Fruit fly (Drosophila melanogaster): ENCODE data around the gene Spn.

Spn gene

dm6 chr3L:2554118-2554814 is at the start of gene Spn:
Spn (minus strand) TSS chr3L:2554292.
- no peak for TF ChIP-seq noc (tag; optimal IDR thresholded peaks at IDR 0.05)

DNA sequence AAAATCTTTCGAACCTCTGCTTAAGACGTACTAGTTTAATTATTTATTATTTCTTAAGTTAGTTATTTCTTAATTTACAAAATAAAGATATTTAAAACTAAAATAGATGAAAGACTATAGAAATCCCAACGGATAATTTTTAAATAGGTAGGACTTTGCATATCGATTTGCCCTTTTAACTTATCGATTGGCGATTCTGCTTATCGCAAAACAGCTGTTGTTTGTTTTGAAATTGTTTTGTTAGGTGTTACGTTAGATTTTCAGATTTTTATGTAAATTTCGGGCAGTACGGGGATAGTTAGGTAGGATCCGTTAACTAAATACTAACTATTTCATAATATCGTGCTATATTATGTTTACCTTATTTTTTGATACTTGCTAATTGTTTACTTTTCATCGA is 46.1 kb upstream of the Spn start, which contains the start of gene CG16986:
Gene CG16986, plus strand, starts transcription at position 188 of the 400 bp plus-strand sequence.
- no peak for TF ChIP-seq noc (tag; optimal IDR thresholded peaks at IDR 0.05)

dm6 chr3L:2599214-2599730 is 45.2 kb upstream of the Spn start, which contains the start of the genes CG16985 and CG12182:
CG16985 (plus strand) TSS chr3L:2599297.
CG12182 (minus strand) TSS chr3L:2599579.
- no peak for TF ChIP-seq noc (tag; optimal IDR thresholded peaks at IDR 0.05)

DNA sequence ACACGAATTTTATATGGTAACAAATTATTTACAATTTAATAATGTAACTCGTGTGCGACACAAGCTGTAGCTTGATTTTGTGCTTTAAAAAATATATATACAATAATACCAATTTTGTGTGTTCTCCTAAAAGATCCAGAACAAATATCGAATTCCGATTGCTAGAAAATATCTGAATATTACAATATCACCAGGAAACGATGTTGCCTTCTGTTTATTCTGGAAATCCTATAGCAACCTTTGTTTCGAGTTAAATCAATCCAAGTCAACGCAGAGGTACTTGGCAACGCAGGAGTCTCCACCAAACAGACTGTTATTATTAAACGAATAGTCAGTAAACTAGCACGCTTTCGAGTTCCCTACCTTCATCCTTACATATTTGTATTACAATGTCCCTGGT is 41.4 kb upstream of the Spn start, which contains the start of gene CG16984:
Gene CG16984, plus strand, starts transcription at position 301 of the 400 bp plus-strand sequence.
- TF ChIP-seq noc (tag; optimal IDR thresholded peaks at IDR 0.05) = no peak

DNA sequence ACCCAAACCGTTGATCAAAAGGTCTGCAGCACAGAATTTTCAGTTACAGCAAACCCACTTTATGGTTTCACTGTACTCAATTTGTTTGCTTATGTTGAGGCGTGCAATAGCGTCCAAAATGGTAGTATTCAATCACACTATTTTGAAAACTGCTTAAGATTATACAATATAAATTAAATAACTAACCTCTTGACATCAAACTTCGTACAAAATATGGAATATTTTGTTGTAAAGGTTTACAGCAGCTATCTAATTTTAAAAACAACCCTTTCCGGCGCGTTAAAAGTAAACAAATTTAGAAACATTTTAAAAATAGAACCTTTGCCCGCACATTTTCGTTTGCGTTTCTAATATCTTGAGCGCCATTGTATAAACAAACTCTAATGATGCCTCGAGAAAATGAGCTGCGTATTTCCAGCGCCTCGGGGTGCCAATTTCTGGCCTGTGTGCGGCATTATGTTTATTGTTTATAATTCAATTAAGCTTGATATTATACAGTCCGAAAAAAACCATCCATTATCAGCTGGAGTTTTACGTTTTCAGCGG is 36.7 kb upstream of the Spn start:
- no peak for TF ChIP-seq noc (tag; optimal IDR thresholded peaks at IDR 0.05)

DNA sequence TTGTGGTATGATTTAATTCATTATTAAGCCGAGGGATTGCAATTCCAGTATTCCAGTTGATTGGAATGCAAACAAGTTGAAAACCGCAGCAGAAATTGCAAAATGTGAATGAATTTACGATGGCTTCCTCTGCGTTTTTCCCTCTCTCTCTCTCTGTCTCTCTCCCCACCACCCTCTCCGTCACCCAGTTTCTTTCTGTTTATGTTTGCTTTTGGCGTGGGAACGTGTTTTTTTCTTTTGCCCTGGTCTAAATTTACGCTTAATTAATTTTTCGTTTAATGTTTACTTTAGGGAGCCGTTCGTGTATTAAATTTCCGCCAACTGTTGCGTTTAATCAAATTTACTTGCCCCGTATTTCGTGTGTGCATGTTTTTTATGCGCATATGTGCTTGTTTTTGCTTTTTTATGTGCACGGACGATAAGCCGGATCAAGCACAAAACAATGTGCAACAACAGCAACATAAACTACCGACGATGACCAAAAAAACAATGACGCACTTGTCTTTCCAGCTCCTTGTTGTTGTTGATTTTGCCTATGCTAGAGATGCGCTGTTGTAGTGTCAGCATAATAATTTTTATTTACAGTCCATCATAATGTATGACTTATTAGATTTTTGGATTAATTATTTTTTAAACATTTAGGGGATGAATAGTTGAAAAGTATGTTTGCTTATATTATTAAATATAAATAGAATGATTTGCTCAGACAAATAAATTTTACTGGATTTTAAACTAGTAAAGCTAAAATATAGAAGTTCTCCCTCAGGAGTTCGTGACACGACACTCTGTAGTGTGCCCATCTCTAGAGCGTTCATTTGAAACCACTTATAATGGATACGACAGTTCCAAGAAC is 36.0 kb upstream of the Spn start:
- peak; percentile 91 for TF ChIP-seq noc (tag; optimal IDR thresholded peaks at IDR 0.05)

dm6 chr3L:2589167-2589910 is 35.2 kb upstream of the Spn start, which contains the start of gene dos:
dos (plus strand) TSS chr3L:2589414.
- peak; percentile 29 for TF ChIP-seq noc (tag; optimal IDR thresholded peaks at IDR 0.05)

- no peak for TF ChIP-seq noc (tag; optimal IDR thresholded peaks at IDR 0.05)
Observed at dm6 chr3L:2588306-2588705, 34.2 kb upstream of the Spn start.

- TF ChIP-seq noc (tag; optimal IDR thresholded peaks at IDR 0.05) = no peak
Observed at dm6 chr3L:2587562-2587918, 33.4 kb upstream of the Spn start.

- peak; percentile 51 for TF ChIP-seq noc (tag; optimal IDR thresholded peaks at IDR 0.05)
Observed at dm6 chr3L:2586804-2587561, 32.9 kb upstream of the Spn start, which contains the start of gene RpL8. RpL8 (plus strand) TSS chr3L:2587456.

- peak; percentile 69 for TF ChIP-seq noc (tag; optimal IDR thresholded peaks at IDR 0.05)
Observed at dm6 chr3L:2585794-2586741, 32.0 kb upstream of the Spn start, which contains the start of gene msn. msn (minus strand) TSS chr3L:2586540.

DNA sequence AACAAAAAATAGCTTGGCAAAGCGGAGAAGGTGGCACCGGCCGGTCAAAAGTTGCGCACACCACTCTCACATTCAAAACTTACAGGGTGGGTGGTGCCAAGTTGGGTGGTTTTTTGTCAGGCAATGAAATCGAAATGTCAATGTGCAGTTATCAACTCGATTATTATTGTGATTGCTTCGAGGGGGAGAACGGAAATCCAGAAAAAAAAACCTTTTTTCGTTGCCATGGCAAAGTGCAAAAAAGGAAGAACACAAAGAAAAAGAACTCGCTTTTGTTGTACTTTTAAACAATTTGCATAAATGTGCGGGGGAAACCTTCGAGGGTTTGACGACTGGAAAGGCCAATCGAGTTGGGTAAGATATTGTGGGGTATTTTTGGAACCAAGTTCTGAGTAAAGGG is 30.7 kb upstream of the Spn start:
- no peak for TF ChIP-seq noc (tag; optimal IDR thresholded peaks at IDR 0.05)

DNA sequence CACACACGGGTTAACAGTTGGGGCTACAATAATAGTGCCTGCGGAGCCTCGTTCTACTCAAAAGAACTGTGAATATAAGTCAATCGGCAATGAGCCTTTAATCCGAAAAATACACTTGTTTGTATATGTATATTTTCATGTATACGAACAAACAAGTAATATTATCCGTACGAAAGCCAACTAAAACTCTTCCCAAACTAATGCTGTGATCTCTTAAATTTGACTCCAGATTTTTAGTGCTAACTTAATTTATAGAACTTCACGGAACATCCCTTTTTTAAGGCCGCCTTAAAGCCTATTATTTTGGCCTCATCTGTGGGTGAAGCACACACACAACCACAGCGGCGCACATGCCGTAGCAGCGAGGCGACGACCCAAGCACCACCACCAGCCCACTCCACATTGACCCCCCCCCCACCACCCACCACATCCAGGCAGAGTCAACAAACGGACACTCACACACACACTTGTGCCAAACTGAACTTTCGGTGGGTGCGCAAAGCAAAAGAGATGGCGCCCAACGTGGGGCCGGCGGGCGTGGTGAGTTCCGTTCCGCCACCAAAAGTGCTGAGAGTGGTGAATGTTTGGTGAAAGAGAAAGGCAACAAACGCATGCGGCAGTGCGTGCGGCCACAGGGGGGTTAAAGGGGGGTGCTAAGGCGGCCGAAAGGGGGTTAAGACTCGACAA is 30.2 kb upstream of the Spn start:
- TF ChIP-seq noc (tag; optimal IDR thresholded peaks at IDR 0.05) = peak; percentile 76

All from whole organism, larva.